Fruit fly (Drosophila melanogaster): ENCODE results near the gene CG15814.

dm6 chrX:17873329-17873728 lies 23.2 kb upstream of the CG15814 start:
- TF ChIP-seq Sin3A (optimal IDR thresholded peaks at IDR 0.05), result no peak
- no peak for TF ChIP-seq h (optimal IDR thresholded peaks at IDR 0.05)

Data from Kc167 (cell line).